Worm (Caenorhabditis elegans) whole organism, L3 larva: Measurements from ENCODE around the gene R04E5.7.

Experiments
- R02D3.7 ChIP-seq: fragments of 150-350 bp; optimal IDR thresholded peaks from 2 replicates; lab custom pipeline; 2014; ENCODE audit warnings: missing biosample characterization, missing genetic modification characterization
- ZK546.5 ChIP-seq: sonication (generic microtip); optimal IDR thresholded peaks from 2 replicates; lab custom pipeline; 2017; ENCODE audit warnings: missing biosample characterization, missing genetic modification characterization
- aly-2 ChIP-seq: fragments of 150-350 bp; optimal IDR thresholded peaks from 2 replicates; lab custom pipeline; 2014; ENCODE audit warnings: missing biosample characterization, missing genetic modification characterization
- ama-1 ChIP-seq: fragments of 150-350 bp; optimal IDR thresholded peaks from 2 replicates; lab custom pipeline; 2018
- ceh-16 ChIP-seq: sonication (generic microtip); optimal IDR thresholded peaks from 2 replicates; lab custom pipeline; 2017; ENCODE audit warnings: missing biosample characterization, missing genetic modification characterization
- ceh-28 ChIP-seq: fragments of 150-350 bp; optimal IDR thresholded peaks from 2 replicates; lab custom pipeline; 2014; ENCODE audit warnings: missing biosample characterization, missing genetic modification reagents, missing genetic modification characterization
- ceh-82 ChIP-seq: fragments of 150-350 bp; optimal IDR thresholded peaks from 2 replicates; lab custom pipeline; 2014; ENCODE audit warnings: missing biosample characterization, missing genetic modification characterization
- ceh-9 ChIP-seq: sonication (generic microtip); optimal IDR thresholded peaks from 2 replicates; lab custom pipeline; 2018; ENCODE audit warnings: missing biosample characterization, missing genetic modification characterization
- egl-27 ChIP-seq: sonication (generic microtip); optimal IDR thresholded peaks from 4 replicates; lab custom pipeline; 2017; ENCODE audit warnings: missing biosample characterization, missing genetic modification reagents, missing genetic modification characterization
- egl-5 ChIP-seq: fragments of 150-350 bp; optimal IDR thresholded peaks from 2 replicates; lab custom pipeline; 2017; ENCODE audit warnings: missing biosample characterization, missing genetic modification reagents, missing genetic modification characterization, inconsistent platforms
- elt-1 ChIP-seq: fragments of 150-350 bp; optimal IDR thresholded peaks from 2 replicates; lab custom pipeline; 2014; ENCODE audit warnings: missing biosample characterization, missing genetic modification characterization
- elt-2 ChIP-seq: sonication (generic microtip); optimal IDR thresholded peaks from 2 replicates; lab custom pipeline; 2016; ENCODE audit warnings: missing genetic modification reagents, mild to moderate bottlenecking, missing genetic modification characterization, missing compliant biosample characterization
- elt-3 ChIP-seq, 3 experiments: fragments of 150-350 bp in 1 of 3; sonication (generic microtip) in 2 of 3; optimal IDR thresholded peaks; 2 replicates in 2 of 3; 4 replicates in 1 of 3; lab custom pipeline; 2014 to 2017; ENCODE audit warnings: missing biosample characterization in 3 of 3, missing genetic modification characterization in 3 of 3
- eor-1 ChIP-seq, 2 experiments: fragments of 150-350 bp; optimal IDR thresholded peaks; 2 replicates each; lab custom pipeline; 2014 to 2018; ENCODE audit warnings: missing biosample characterization in 2 of 2, missing genetic modification characterization in 2 of 2
- fkh-2 ChIP-seq: fragments of 150-350 bp; optimal IDR thresholded peaks from 2 replicates; lab custom pipeline; 2014; ENCODE audit warnings: missing biosample characterization, missing genetic modification reagents, missing genetic modification characterization
- fos-1 ChIP-seq: fragments of 150-350 bp; optimal IDR thresholded peaks from 2 replicates; lab custom pipeline; 2014; ENCODE audit warnings: missing biosample characterization, missing genetic modification characterization
- hmg-11 ChIP-seq: sonication (generic microtip); optimal IDR thresholded peaks from 2 replicates; lab custom pipeline; 2016; ENCODE audit warnings: missing genetic modification characterization, missing compliant biosample characterization
- jun-1 ChIP-seq: fragments of 150-350 bp; optimal IDR thresholded peaks from 2 replicates; lab custom pipeline; 2014; ENCODE audit warnings: missing biosample characterization, missing genetic modification reagents, missing genetic modification characterization
- lin-15B ChIP-seq: fragments of 150-350 bp; optimal IDR thresholded peaks from 2 replicates; lab custom pipeline; 2014; ENCODE audit warnings: missing biosample characterization, missing genetic modification characterization
- lin-39 ChIP-seq: fragments of 150-350 bp; optimal IDR thresholded peaks from 2 replicates; lab custom pipeline; 2018; ENCODE audit warnings: missing biosample characterization, missing genetic modification reagents, missing genetic modification characterization
- lsy-12 ChIP-seq: sonication (generic microtip); optimal IDR thresholded peaks from 2 replicates; lab custom pipeline; 2016; ENCODE audit warnings: mild to moderate bottlenecking, missing genetic modification characterization, missing compliant biosample characterization
- mdl-1 ChIP-seq: fragments of 150-350 bp; optimal IDR thresholded peaks from 2 replicates; lab custom pipeline; 2014; ENCODE audit warnings: missing biosample characterization, missing genetic modification characterization
- nfya-1 ChIP-seq: sonication (generic microtip); optimal IDR thresholded peaks from 2 replicates; lab custom pipeline; 2017; ENCODE audit warnings: missing genetic modification characterization, mild to moderate bottlenecking, missing compliant biosample characterization, antibody characterized with exemption, moderate library complexity; ENCODE audit not compliant: insufficient read depth
- nhr-11 ChIP-seq: fragments of 150-350 bp; optimal IDR thresholded peaks from 2 replicates; lab custom pipeline; 2014; ENCODE audit warnings: missing biosample characterization, missing genetic modification characterization
- nhr-12 ChIP-seq: fragments of 150-350 bp; optimal IDR thresholded peaks from 2 replicates; lab custom pipeline; 2014; ENCODE audit warnings: missing biosample characterization, missing genetic modification characterization
- nhr-23 ChIP-seq: fragments of 150-350 bp; optimal IDR thresholded peaks from 2 replicates; lab custom pipeline; 2014; ENCODE audit warnings: missing biosample characterization, missing genetic modification reagents, missing genetic modification characterization
- nhr-237 ChIP-seq: fragments of 150-350 bp; optimal IDR thresholded peaks from 2 replicates; lab custom pipeline; 2014; ENCODE audit warnings: missing biosample characterization, missing genetic modification characterization
- nhr-25 ChIP-seq: sonication (generic microtip); optimal IDR thresholded peaks from 2 replicates; lab custom pipeline; 2017; ENCODE audit warnings: missing biosample characterization, missing genetic modification characterization
- nhr-28 ChIP-seq: fragments of 150-350 bp; optimal IDR thresholded peaks from 2 replicates; lab custom pipeline; 2014; ENCODE audit warnings: missing biosample characterization, missing genetic modification characterization
- nhr-43 ChIP-seq: sonication (generic microtip); optimal IDR thresholded peaks from 2 replicates; lab custom pipeline; 2016; ENCODE audit warnings: mild to moderate bottlenecking, missing genetic modification characterization, missing compliant biosample characterization; ENCODE audit not compliant: poor library complexity, severe bottlenecking
- nhr-67 ChIP-seq: fragments of 150-350 bp; optimal IDR thresholded peaks from 2 replicates; lab custom pipeline; 2014; ENCODE audit warnings: missing biosample characterization, missing genetic modification characterization
- nhr-77 ChIP-seq: fragments of 150-350 bp; optimal IDR thresholded peaks from 2 replicates; lab custom pipeline; 2014; ENCODE audit warnings: missing biosample characterization, missing genetic modification characterization
- pha-4 ChIP-seq: fragments of 150-350 bp; optimal IDR thresholded peaks from 2 replicates; lab custom pipeline; 2014; ENCODE audit warnings: missing biosample characterization, missing genetic modification reagents, missing genetic modification characterization
- pqm-1 ChIP-seq: fragments of 150-350 bp; optimal IDR thresholded peaks from 2 replicates; lab custom pipeline; 2017; ENCODE audit warnings: missing biosample characterization, missing genetic modification characterization, inconsistent platforms
- sea-2 ChIP-seq: fragments of 150-350 bp; sonication (generic microtip); optimal IDR thresholded peaks from 4 replicates; lab custom pipeline; 2014; ENCODE audit warnings: missing biosample characterization, missing genetic modification reagents, missing genetic modification characterization
- skn-1 ChIP-seq: fragments of 150-350 bp; optimal IDR thresholded peaks from 2 replicates; lab custom pipeline; 2014; ENCODE audit warnings: missing biosample characterization, missing genetic modification characterization
- tbx-2 ChIP-seq: sonication (generic microtip); optimal IDR thresholded peaks from 2 replicates; lab custom pipeline; 2016; ENCODE audit warnings: mild to moderate bottlenecking, missing genetic modification characterization, missing compliant biosample characterization
- unc-39 ChIP-seq: sonication (generic microtip); optimal IDR thresholded peaks from 4 replicates; lab custom pipeline; 2017; ENCODE audit warnings: missing biosample characterization, missing genetic modification characterization
- zag-1 ChIP-seq: fragments of 150-350 bp; optimal IDR thresholded peaks from 2 replicates; lab custom pipeline; 2014; ENCODE audit warnings: missing biosample characterization, missing genetic modification characterization
- ztf-4 ChIP-seq: fragments of 150-350 bp; optimal IDR thresholded peaks from 2 replicates; lab custom pipeline; 2014; ENCODE audit warnings: missing biosample characterization, missing genetic modification characterization

R04E5.7 gene

DNA sequence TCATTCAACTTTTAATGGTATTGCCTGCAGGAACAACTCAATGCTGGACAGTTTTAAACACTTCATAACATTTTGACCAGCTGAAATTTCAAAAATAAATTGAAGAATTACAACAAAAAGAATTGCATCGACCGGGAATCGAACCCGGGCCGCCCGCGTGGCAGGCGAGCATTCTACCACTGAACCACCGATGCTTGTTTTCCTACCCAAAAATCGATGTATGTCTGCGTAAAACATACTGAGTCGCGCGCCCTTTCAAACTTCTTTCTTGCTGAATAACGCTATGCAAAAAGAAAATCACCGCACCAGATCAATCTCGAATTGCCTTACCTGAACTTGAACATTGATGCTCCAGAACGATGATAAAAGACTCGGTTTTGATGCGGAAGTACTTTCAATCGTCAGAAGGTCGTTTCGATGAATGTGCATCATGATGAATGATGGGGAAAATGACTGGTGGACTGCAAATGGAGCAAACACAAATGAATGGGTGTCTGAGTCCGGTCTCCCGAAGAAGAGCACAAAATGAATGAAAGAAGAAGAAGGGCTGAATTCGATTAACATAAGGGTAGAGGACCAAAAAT, at the start of gene R04E5.7:
Gene R04E5.7, minus strand, starts transcription at position 564 of the 584 bp plus-strand sequence.
- TF ChIP-seq egl-5 (peak; percentile 68), ama-1 (peak; percentile 5), nhr-43 (tag; lab: Kevin White, UChicago) (peak; percentile 11), nfya-1 (tag; lab: Kevin White, UChicago) (peak; percentile 17), lin-39 (peak; percentile 13), fkh-2 (tag; lab: Kevin White, UChicago) (no peak), skn-1 (peak; percentile 2), elt-2 (tag; lab: Kevin White, UChicago) (peak; percentile 37), hmg-11 (peak; percentile 13), nhr-11 (tag; lab: Kevin White, UChicago) (no peak), ztf-4 (tag; lab: Kevin White, UChicago) (no peak), tbx-2 (no peak), ceh-9 (tag; lab: Kevin White, UChicago) (no peak), pha-4 (peak; percentile 15), nhr-67 (no peak)

DNA sequence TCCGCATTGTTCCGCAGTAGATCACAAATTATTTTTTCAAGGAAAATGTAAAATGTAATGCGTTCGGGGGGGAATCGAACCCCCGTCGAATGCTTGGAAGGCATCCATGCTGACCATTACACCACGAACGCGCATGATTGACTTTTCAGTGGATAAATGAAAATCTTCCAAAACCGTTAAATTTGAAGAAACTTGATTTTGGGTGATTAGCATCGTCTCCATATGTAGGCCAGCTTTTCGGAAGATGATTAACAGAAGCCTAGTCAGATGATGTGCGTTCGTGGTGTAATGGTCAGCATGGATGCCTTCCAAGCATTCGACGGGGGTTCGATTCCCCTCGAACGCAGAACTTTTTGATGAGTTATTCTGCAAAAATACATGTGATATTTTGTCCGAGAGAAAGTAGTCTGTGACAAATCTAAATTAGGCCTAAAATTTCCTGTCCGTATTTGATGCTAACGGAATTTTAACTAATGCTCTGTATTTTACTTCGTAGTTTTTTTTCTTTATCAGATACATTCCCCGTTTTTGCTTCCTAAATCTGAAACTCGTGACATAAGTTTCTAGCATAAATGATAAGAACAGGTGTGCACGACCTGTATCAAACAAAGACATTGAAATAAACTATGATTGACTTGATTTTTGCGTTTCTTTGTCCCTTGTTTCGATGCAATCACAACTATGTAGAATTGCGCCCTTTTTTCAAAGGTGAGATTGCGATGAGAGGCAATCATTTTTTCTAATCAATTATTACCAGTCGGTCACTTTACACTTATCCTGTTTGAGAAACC, 49.6 kb upstream of the R04E5.7 start, which contains the start of gene C28G1.10:
Gene C28G1.10, plus strand, starts transcription at position 676 of the 791 bp plus-strand sequence.
- no peak for TF ChIP-seq unc-39 (tag; lab: Kevin White, UChicago)
- TF ChIP-seq nhr-25 (tag; lab: Kevin White, UChicago) = peak; percentile 46
- no peak for TF ChIP-seq jun-1
- no peak for TF ChIP-seq egl-27
- no peak for TF ChIP-seq lsy-12
- peak; percentile 73 for TF ChIP-seq nhr-43 (tag; lab: Kevin White, UChicago)
- TF ChIP-seq pqm-1 = peak; percentile 84
- peak; percentile 6 for TF ChIP-seq pha-4
- no peak for TF ChIP-seq nhr-237 (tag; lab: Kevin White, UChicago)
- TF ChIP-seq elt-2 (tag; lab: Kevin White, UChicago) = peak; percentile 85
- no peak for TF ChIP-seq sea-2

DNA sequence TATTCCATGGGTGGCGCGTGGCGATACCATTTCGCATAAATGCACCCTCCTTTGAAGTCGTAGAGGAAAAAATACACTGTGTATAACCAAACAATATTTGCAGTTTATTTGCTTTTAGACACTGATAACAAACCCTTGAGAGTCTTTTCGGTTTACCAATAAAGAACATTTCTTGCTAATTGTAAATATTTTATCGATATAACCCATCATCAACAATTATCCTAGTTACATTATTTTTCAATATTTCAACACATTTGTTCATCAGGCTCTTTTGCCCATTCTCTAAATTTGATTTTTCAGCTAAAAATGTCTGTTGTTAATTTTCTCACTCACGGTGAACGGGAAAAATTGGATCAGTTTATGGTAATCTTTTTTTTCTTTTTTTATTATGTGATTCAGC, 46.9 kb upstream of the R04E5.7 start, which contains the start of gene ubc-23:
Gene ubc-23, plus strand, starts transcription at position 301 of the 400 bp plus-strand sequence.
- TF ChIP-seq nhr-12 (tag; lab: Kevin White, UChicago) (no peak), nhr-43 (tag; lab: Kevin White, UChicago) (no peak), eor-1 (tag; optimal IDR thresholded peaks at IDR 0.05; lab: Kevin White, UChicago) (no peak), nhr-77 (no peak), ztf-4 (tag; lab: Kevin White, UChicago) (no peak), R02D3.7 (tag; lab: Kevin White, UChicago) (no peak), pha-4 (peak; percentile 1)

DNA sequence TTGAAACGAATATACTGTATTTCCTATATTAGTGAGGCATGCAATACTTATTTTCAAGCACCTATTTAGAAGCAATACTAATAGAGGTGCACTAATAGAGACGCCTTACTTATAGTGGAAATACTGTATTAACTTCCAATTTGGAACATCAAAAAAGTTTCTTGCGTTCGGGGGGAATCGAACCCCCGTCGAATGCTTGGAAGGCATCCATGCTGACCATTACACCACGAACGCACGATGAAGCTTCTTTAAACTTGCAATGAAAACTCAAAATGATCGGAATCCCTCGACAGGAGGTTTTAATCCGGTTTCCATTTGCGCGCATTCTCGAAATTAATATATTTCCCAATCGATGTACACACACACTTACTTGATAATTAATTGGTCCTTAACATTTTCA, 41.1 kb upstream of the R04E5.7 start:
- TF ChIP-seq aly-2 (tag; lab: Kevin White, UChicago) (no peak), nfya-1 (tag; lab: Kevin White, UChicago) (peak; percentile 6), nhr-43 (tag; lab: Kevin White, UChicago) (peak; percentile 18)

DNA sequence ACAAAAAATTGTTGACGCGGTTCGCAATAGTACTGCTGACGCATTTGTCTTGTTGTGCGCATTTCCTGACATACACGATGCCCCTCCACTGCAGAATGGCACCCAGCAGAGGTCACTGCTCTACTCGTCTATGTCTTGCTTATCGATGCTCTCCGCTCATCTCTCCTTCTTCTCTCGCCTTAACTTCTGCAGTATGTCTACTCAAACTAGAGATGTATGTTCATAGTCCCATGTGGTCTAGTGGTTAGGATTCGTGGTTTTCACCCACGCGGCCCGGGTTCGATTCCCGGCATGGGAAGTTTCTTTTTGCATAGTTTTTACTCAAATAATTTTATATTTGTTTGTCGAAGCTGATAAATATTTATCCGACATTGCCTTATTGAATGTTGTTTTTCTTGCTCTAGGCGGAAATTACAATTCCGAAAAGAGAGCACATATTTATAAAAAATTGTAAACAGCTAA, 38.9 kb upstream of the R04E5.7 start, which contains the start of gene C28G1.2:
Gene C28G1.2, plus strand, starts transcription at position 130 of the 462 bp plus-strand sequence.
- TF ChIP-seq lsy-12 (peak; percentile 94), pqm-1 (peak; percentile 53), nhr-43 (tag; lab: Kevin White, UChicago) (peak; percentile 95), ztf-4 (tag; lab: Kevin White, UChicago) (peak; percentile 5), nhr-28 (no peak), eor-1 (tag; optimal IDR thresholded peaks at IDR 0.05; lab: Kevin White, UChicago) (no peak), elt-1 (peak; percentile 33), nhr-23 (tag; lab: Kevin White, UChicago) (peak; percentile 94), ceh-82 (peak; percentile 83), mdl-1 (tag; lab: Kevin White, UChicago) (peak; percentile 67), sea-2 (peak; percentile 87), nfya-1 (tag; lab: Kevin White, UChicago) (peak; percentile 80), ZK546.5 (no peak), aly-2 (tag; lab: Kevin White, UChicago) (no peak), elt-3 (tag; optimal IDR thresholded peaks at IDR 0.05; lab: Kevin White, UChicago) (peak in 1 of 3 experiments; percentile 69), ceh-9 (tag; lab: Kevin White, UChicago) (no peak), lin-15B (peak; percentile 76), ceh-16 (peak; percentile 22), pha-4 (peak; percentile 89), elt-2 (tag; lab: Kevin White, UChicago) (peak; percentile 40), nhr-67 (no peak), egl-27 (peak; percentile 88), fos-1 (no peak), nhr-77 (peak; percentile 74), zag-1 (tag; lab: Kevin White, UChicago) (peak; percentile 53), ceh-28 (peak; percentile 93), nhr-12 (tag; lab: Kevin White, UChicago) (no peak), nhr-25 (tag; lab: Kevin White, UChicago) (peak; percentile 82)
